Fruit fly (Drosophila melanogaster) whole organism, pupa: Measurements from ENCODE around the gene CG15423.

ENCODE experiments used
- CG10348 ChIP-seq: fragments of 200-800 bp; sonication (Bioruptor generic); IDR thresholded peaks from 2 replicates; pipeline ENCODE4 v1.3.6; 2022; ENCODE audit warnings: missing biosample characterization, missing genetic modification characterization
- CG12605 ChIP-seq: fragments of 200-800 bp; sonication (Bioruptor generic); IDR thresholded peaks from 2 replicates; pipeline ENCODE4 v1.3.6; 2022; ENCODE audit warnings: missing biosample characterization, missing genetic modification characterization
- CG13204 ChIP-seq: fragments of 200-800 bp; sonication (Bioruptor generic); optimal IDR thresholded peaks from 2 replicates; lab custom pipeline; 2018; ENCODE audit warnings: missing biosample characterization, mild to moderate bottlenecking, missing genetic modification characterization, moderate library complexity
- CG14655 ChIP-seq: fragments of 200-800 bp; sonication (Bioruptor generic); optimal IDR thresholded peaks from 3 replicates; lab custom pipeline; 2017; ENCODE audit warnings: mild to moderate bottlenecking, missing biosample characterization, missing genetic modification reagents, missing genetic modification characterization
- CG15710 ChIP-seq: fragments of 200-800 bp; sonication (Bioruptor generic); optimal IDR thresholded peaks from 2 replicates; lab custom pipeline; 2018; ENCODE audit warnings: missing biosample characterization, mild to moderate bottlenecking, missing genetic modification characterization, moderate library complexity
- CG17806 ChIP-seq: fragments of 200-800 bp; sonication (Bioruptor generic); optimal IDR thresholded peaks from 2 replicates; lab custom pipeline; 2018; ENCODE audit warnings: missing biosample characterization, mild to moderate bottlenecking, missing genetic modification characterization, moderate library complexity
- CG32121 ChIP-seq: fragments of 200-800 bp; sonication (Bioruptor generic); IDR thresholded peaks from 2 replicates; pipeline ENCODE4 v1.3.6; 2022; ENCODE audit warnings: missing biosample characterization, missing genetic modification characterization
- CG34367 ChIP-seq: fragments of 200-800 bp; sonication (Bioruptor generic); optimal IDR thresholded peaks from 2 replicates; lab custom pipeline; 2018; ENCODE audit warnings: missing biosample characterization, mild to moderate bottlenecking, missing genetic modification characterization
- CG4496 ChIP-seq: fragments of 200-800 bp; sonication (Bioruptor generic); IDR thresholded peaks from 3 replicates; pipeline ENCODE4 v1.3.6; 2022; ENCODE audit warnings: missing biosample characterization, missing genetic modification characterization
- CG8159 ChIP-seq: fragments of 200-800 bp; sonication (Bioruptor generic); optimal IDR thresholded peaks from 3 replicates; lab custom pipeline; 2018; ENCODE audit warnings: missing biosample characterization, mild to moderate bottlenecking, missing genetic modification characterization, moderate library complexity
- CG8301 ChIP-seq: fragments of 200-800 bp; sonication (Bioruptor generic); optimal IDR thresholded peaks from 2 replicates; lab custom pipeline; 2018; ENCODE audit warnings: missing biosample characterization, mild to moderate bottlenecking, missing genetic modification characterization
- CG9948 ChIP-seq: fragments of 200-800 bp; sonication (Bioruptor generic); optimal IDR thresholded peaks from 2 replicates; lab custom pipeline; 2018; ENCODE audit warnings: missing biosample characterization, mild to moderate bottlenecking, missing genetic modification characterization, moderate library complexity
- D1 ChIP-seq: fragments of 200-800 bp; sonication (Bioruptor generic); optimal IDR thresholded peaks from 2 replicates; lab custom pipeline; 2018; ENCODE audit warnings: missing biosample characterization, mild to moderate bottlenecking, missing genetic modification characterization, moderate library complexity
- EcR ChIP-seq: fragments of 200-800 bp; sonication (Bioruptor generic); optimal IDR thresholded peaks from 3 replicates; lab custom pipeline; 2019; ENCODE audit warnings: missing biosample characterization, missing genetic modification characterization, mild to moderate bottlenecking, moderate library complexity, missing genetic modification reagents
- Ets98B ChIP-seq: fragments of 200-800 bp; sonication (Bioruptor generic); IDR thresholded peaks from 2 replicates; pipeline ENCODE4 v1.3.6; 2022; ENCODE audit warnings: missing biosample characterization, missing genetic modification characterization
- Pif1A ChIP-seq: fragments of 200-800 bp; sonication (Bioruptor generic); optimal IDR thresholded peaks from 3 replicates; lab custom pipeline; 2016; ENCODE audit warnings: missing biosample characterization, missing genetic modification characterization
- Pif1B ChIP-seq: fragments of 200-800 bp; sonication (Bioruptor generic); optimal IDR thresholded peaks from 3 replicates; lab custom pipeline; 2016; ENCODE audit warnings: missing biosample characterization, missing genetic modification characterization
- Snoo ChIP-seq: fragments of 200-800 bp; sonication (Bioruptor generic); optimal IDR thresholded peaks from 3 replicates; lab custom pipeline; 2017; ENCODE audit warnings: missing biosample characterization, mild to moderate bottlenecking, missing genetic modification characterization, inconsistent platforms
- fd96Ca ChIP-seq: fragments of 200-800 bp; sonication (Bioruptor generic); IDR thresholded peaks from 3 replicates; pipeline ENCODE4 v1.3.6; 2022; ENCODE audit warnings: missing biosample characterization, missing genetic modification characterization
- gl ChIP-seq: fragments of 200-800 bp; sonication (Bioruptor generic); optimal IDR thresholded peaks from 2 replicates; lab custom pipeline; 2018; ENCODE audit warnings: missing biosample characterization, mild to moderate bottlenecking, missing genetic modification characterization
- rn ChIP-seq: fragments of 200-800 bp; sonication (Bioruptor generic); IDR thresholded peaks from 2 replicates; pipeline ENCODE4 v1.3.6; 2022; ENCODE audit warnings: missing biosample characterization, missing genetic modification characterization

The CG15423 gene

dm6 chr2L:4005741-4006140, at the start of gene CG15423:
CG15423 (plus strand) TSS chr2L:4006041.
- TF ChIP-seq EcR (GFP tag; lab: Kevin White, UChicago) (no peak), Pif1B (GFP tag; lab: Kevin White, UChicago) (no peak), CG15710 (tag; lab: Kevin White, UChicago) (no peak), rn (GFP tag; lab: Robert Waterston, UW) (no peak), D1 (tag; lab: Kevin White, UChicago) (no peak), CG17806 (tag; lab: Kevin White, UChicago) (no peak), CG10348 (GFP tag; lab: Robert Waterston, UW) (no peak), CG14655 (GFP tag; lab: Kevin White, UChicago) (no peak), CG32121 (GFP tag; lab: Robert Waterston, UW) (no peak), CG8301 (tag; lab: Kevin White, UChicago) (no peak), CG34367 (tag; lab: Kevin White, UChicago) (no peak)
- TF ChIP-seq, all 21 proteins: peak for 0

- no peak for TF ChIP-seq CG34367 (tag; lab: Kevin White, UChicago)
- TF ChIP-seq CG4496 (GFP tag; lab: Robert Waterston, UW), result no peak
- TF ChIP-seq D1 (tag; lab: Kevin White, UChicago), result no peak
- TF ChIP-seq CG8301 (tag; lab: Kevin White, UChicago), result no peak
- TF ChIP-seq rn (GFP tag; lab: Robert Waterston, UW), result no peak
- TF ChIP-seq Pif1B (GFP tag; lab: Kevin White, UChicago), result no peak
- TF ChIP-seq CG13204 (GFP tag; lab: Kevin White, UChicago), result no peak
- no peak for TF ChIP-seq CG12605 (GFP tag; lab: Robert Waterston, UW)
- no peak for TF ChIP-seq EcR (GFP tag; lab: Kevin White, UChicago)
- TF ChIP-seq Ets98B (GFP tag; lab: Robert Waterston, UW), result no peak
- no peak for TF ChIP-seq CG8159 (tag; lab: Kevin White, UChicago)
- no peak for TF ChIP-seq CG17806 (tag; lab: Kevin White, UChicago)
- TF ChIP-seq fd96Ca, result no peak
- TF ChIP-seq gl (tag; lab: Kevin White, UChicago), result no peak
- TF ChIP-seq Pif1A (GFP tag; lab: Kevin White, UChicago), result no peak
These were observed 37.5 kb upstream of the CG15423 start for dm6 chr2L:3968325-3968724.

DNA sequence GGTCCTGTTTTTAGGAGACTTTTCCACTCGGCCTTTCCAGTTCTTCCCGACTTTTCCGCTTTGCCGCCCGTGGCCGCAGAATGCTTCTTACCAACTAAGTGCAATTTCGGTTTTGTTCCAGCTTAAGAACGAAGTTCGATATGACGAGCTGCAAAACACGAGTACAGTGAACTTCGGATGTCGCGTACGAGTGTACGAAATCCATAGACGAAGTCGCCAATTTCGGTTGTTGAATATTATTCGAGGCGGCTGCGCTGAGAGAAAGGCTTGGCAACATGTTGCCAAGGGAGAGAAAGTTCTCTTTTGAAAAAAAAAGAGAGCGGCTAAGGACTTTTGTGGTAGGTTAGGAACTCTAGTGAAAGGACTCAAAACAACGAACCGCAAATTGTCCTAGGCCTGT, 14.2 kb upstream of the CG15423 start, which contains the start of gene fred:
fred (minus strand) TSS at position 76 of the 400 bp plus-strand sequence.
- no peak for TF ChIP-seq Pif1A (GFP tag; lab: Kevin White, UChicago)
- no peak for TF ChIP-seq CG9948
- TF ChIP-seq CG10348 (GFP tag; lab: Robert Waterston, UW), result no peak
- TF ChIP-seq gl (tag; lab: Kevin White, UChicago), result no peak
- TF ChIP-seq Pif1B (GFP tag; lab: Kevin White, UChicago), result no peak
- no peak for TF ChIP-seq CG13204 (GFP tag; lab: Kevin White, UChicago)
- no peak for TF ChIP-seq CG8301 (tag; lab: Kevin White, UChicago)
- TF ChIP-seq CG12605 (GFP tag; lab: Robert Waterston, UW), result no peak
- TF ChIP-seq CG14655 (GFP tag; lab: Kevin White, UChicago), result no peak
- no peak for TF ChIP-seq CG17806 (tag; lab: Kevin White, UChicago)
- TF ChIP-seq Ets98B (GFP tag; lab: Robert Waterston, UW), result no peak
- TF ChIP-seq rn (GFP tag; lab: Robert Waterston, UW), result no peak
- TF ChIP-seq CG15710 (tag; lab: Kevin White, UChicago), result no peak
- no peak for TF ChIP-seq CG8159 (tag; lab: Kevin White, UChicago)
- no peak for TF ChIP-seq EcR (GFP tag; lab: Kevin White, UChicago)

- TF ChIP-seq fd96Ca, result no peak
- TF ChIP-seq, all 21 proteins: peak for 0
These were observed 6.1 kb upstream of the CG15423 start, which contains the start of gene CG43797 for dm6 chr2L:3999718-4000117. CG43797 (plus strand) TSS chr2L:4000018.

DNA sequence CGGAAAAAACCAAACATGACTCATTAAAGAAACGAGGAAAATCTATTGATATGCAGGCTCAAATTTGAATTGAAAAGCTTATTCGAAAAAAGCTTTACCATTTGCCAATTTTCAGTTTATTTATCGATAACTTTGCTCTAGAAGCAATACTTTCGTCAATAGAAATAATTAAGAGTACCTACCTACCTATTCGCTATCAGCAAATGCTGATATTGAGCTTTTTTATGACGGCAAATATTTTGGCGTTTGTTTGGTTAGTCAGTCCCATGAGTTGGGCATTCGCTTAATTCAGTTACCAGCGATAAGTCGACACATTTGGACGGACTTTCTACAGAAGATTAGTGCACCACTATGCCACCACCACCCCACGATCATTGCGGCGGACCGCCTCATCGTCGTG, 2.1 kb upstream of the CG15423 start, which contains the start of gene CG34176:
CG34176 (plus strand) TSS at position 301 of the 400 bp plus-strand sequence.
- TF ChIP-seq rn (GFP tag; lab: Robert Waterston, UW) (no peak), CG32121 (GFP tag; lab: Robert Waterston, UW) (no peak), EcR (GFP tag; lab: Kevin White, UChicago) (no peak), CG14655 (GFP tag; lab: Kevin White, UChicago) (no peak), CG9948 (no peak), Pif1A (GFP tag; lab: Kevin White, UChicago) (no peak), CG17806 (tag; lab: Kevin White, UChicago) (no peak), CG12605 (GFP tag; lab: Robert Waterston, UW) (no peak), CG8301 (tag; lab: Kevin White, UChicago) (no peak), CG10348 (GFP tag; lab: Robert Waterston, UW) (no peak), CG34367 (tag; lab: Kevin White, UChicago) (no peak), CG13204 (GFP tag; lab: Kevin White, UChicago) (no peak), Ets98B (GFP tag; lab: Robert Waterston, UW) (no peak), fd96Ca (no peak), D1 (tag; lab: Kevin White, UChicago) (no peak), Snoo (no peak), CG15710 (tag; lab: Kevin White, UChicago) (no peak), gl (tag; lab: Kevin White, UChicago) (no peak), Pif1B (GFP tag; lab: Kevin White, UChicago) (no peak), CG4496 (GFP tag; lab: Robert Waterston, UW) (no peak)

DNA sequence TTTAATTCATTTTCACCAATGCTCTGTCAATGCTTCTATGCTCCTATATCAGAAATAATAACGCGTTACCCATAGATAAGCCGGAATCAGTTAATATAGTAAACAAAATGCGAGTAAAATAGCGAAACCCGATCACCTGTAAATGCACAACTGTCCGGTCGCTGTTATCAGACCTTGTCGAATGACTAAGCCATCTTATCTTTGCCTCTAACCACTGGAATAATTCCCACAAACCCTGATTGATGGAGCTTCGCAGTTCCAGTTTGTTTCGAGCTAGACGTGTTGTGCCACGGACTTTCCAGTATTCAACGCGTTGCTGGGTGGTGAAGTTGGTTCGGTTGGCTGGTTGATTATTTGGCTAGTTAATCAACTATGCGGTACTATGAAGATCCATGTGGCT, 1.2 kb upstream of the CG15423 start, which contains the start of gene CG15422:
CG15422 (plus strand) TSS at position 301 of the 400 bp plus-strand sequence.
- TF ChIP-seq CG32121 (GFP tag; lab: Robert Waterston, UW), result no peak
- TF ChIP-seq D1 (tag; lab: Kevin White, UChicago), result no peak
- TF ChIP-seq Ets98B (GFP tag; lab: Robert Waterston, UW), result no peak
- TF ChIP-seq, all 21 proteins: peak for 0
